Worm (Caenorhabditis elegans) whole organism, L4/young adult: Measurements from ENCODE around the gene dot-1.5.

Source experiments
- W03F9.2 ChIP-seq: fragments of 150-350 bp; optimal IDR thresholded peaks from 2 replicates; lab custom pipeline; 2014; ENCODE audit warnings: missing biosample characterization, missing genetic modification characterization
- dao-5 ChIP-seq: sonication (generic microtip); optimal IDR thresholded peaks from 2 replicates; lab custom pipeline; 2016; ENCODE audit warnings: missing genotype, missing genetic modification characterization, moderate library complexity, missing compliant biosample characterization
- him-1 ChIP-seq: sonication (generic microtip); optimal IDR thresholded peaks from 2 replicates; lab custom pipeline; 2016; ENCODE audit warnings: missing genotype, missing genetic modification reagents, missing genetic modification characterization, missing compliant biosample characterization

Gene dot-1.5

DNA sequence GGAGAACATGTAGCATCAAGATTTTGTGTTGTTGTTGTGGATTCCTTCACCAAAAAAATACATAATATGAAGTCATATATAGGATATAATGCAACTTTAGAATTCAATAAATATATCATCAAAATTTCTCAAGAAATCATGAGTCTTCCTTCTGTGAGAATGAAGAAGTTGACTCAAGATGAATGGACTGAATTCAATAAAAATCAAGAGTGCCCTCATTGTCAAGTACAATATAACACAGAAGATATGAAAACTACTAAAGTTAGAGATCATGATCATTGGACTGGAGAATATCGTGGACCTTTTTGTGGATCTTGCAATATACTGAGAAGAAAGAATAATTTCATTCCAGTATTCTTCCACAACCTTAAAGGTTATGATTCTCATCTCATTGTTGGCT lies 18.2 kb downstream of the dot-1.5 start:
- TF ChIP-seq W03F9.2 (no peak), him-1 (tag; lab: Kevin White, UChicago) (no peak), dao-5 (tag; lab: Kevin White, UChicago) (no peak)

DNA sequence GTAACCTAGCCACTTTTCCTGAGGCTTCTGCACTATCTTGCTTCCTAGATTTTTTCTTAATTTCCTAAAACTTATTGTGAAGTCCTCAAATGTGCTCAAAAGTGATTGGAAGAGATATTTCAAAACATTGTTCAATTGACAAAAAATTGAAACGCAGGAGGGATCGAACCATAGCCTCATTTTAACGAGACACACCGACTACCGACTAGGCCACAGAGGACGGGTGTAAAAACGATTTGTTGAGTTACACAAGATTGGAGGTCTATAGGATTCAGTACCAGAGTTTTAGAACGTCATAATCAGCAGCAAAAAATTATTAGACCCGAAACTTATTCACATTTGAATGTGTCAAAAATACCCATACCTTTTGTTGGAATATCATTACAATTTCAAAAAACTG lies 22.0 kb downstream of the dot-1.5 start:
- TF ChIP-seq dao-5 (tag; lab: Kevin White, UChicago) (no peak), W03F9.2 (no peak), him-1 (tag; lab: Kevin White, UChicago) (no peak)

DNA sequence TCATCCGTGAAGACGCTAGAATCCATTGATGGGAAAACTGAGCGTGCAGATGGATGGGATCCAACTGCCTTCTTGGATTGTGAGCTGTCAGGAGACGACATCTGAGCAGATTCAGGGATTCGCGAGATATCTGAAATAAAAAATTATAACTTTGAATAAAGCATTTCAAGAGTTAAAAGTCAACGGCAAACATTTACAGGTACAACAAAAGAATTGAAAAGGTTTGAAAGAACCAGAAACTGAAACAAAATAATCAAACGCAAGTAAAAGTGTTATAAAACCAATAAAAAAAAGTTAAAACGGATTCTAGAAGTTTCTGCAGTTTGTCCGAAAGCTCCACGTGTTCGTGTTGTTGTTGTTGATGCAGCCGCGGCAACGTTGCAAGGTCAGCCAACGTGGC lies 22.6 kb downstream of the dot-1.5 start, which contains the start of gene Y59E1A.4:
Gene Y59E1A.4, minus strand, starts transcription at position 101 of the 400 bp plus-strand sequence.
- no peak for TF ChIP-seq him-1 (tag; lab: Kevin White, UChicago)

DNA sequence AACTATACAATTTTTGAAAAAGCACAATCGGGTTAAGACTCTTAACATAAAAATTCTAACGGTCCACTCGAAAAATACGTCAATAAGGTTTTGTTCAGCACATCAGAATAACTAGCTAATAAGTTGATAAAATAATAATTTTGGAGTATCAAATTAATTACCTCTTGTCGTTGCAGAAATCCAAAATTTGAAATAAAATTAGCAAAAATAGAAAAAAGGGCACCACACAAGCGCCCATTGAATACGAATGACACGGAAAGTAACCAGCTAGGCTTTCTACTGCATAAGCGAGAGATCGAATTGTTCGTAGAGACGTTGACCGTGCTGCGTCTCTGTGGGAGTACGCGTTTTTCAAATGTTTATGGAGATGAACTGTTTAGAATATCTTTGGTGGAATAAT lies 41.8 kb downstream of the dot-1.5 start:
- TF ChIP-seq W03F9.2, result no peak
- no peak for TF ChIP-seq him-1 (tag; lab: Kevin White, UChicago)
- no peak for TF ChIP-seq dao-5 (tag; lab: Kevin White, UChicago)

- TF ChIP-seq him-1 (tag; lab: Kevin White, UChicago) (no peak), W03F9.2 (no peak), dao-5 (tag; lab: Kevin White, UChicago) (no peak)
Observed at ce11 chrX:1960895-1961715, 43.8 kb downstream of the dot-1.5 start.

DNA sequence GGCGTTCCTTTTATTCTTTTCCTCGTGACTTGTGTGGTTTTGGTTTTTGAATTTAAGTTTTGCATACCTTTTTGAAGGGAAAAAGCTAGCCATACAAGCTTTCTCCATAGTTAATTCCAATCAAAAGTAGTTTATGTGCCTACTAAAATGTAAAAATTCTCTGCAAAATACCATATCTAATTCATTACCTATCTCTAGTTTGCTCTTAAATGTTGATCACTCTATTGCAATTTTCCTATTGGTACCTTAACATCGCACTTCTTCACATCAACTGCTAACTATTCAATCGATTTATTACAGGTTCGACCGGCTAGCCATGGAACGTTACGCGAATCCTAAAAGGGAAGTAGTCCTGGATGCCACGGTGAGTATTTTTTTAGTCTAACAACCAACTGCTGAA lies 45.0 kb downstream of the dot-1.5 start, which contains the start of gene F52D2.7:
Gene F52D2.7, plus strand, starts transcription at position 301 of the 400 bp plus-strand sequence.
- no peak for TF ChIP-seq W03F9.2
- TF ChIP-seq him-1 (tag; lab: Kevin White, UChicago), result no peak
- no peak for TF ChIP-seq dao-5 (tag; lab: Kevin White, UChicago)

- TF ChIP-seq W03F9.2 (no peak), him-1 (tag; lab: Kevin White, UChicago) (no peak), dao-5 (tag; lab: Kevin White, UChicago) (no peak)
Observed at ce11 chrX:1964411-1964810, 47.1 kb downstream of the dot-1.5 start.

DNA sequence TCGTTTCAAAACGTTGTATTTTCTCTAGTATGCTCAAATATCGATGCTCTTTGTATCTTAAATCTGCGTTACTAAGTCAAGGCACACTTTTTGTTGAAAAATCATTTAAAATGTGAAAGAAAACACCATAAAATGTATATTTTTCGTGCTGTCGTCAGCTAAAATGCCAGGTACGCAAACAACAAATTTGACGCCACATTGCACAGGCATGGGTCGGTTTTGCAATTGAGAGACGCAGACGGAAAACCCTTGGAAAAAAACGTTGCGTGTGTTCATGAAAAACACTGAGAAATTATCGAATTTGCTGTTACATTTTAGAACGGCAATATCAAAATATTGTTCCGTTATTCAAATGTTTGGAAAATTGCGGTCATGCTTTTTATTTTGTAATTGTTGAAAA lies 47.6 kb downstream of the dot-1.5 start:
- TF ChIP-seq W03F9.2 (no peak), him-1 (tag; lab: Kevin White, UChicago) (no peak), dao-5 (tag; lab: Kevin White, UChicago) (no peak)
